Fruit fly (Drosophila melanogaster) whole organism, embryonic: Measurements from ENCODE around the gene CG1074.

Experiments
- Atf-2 ChIP-seq: fragments of 200-800 bp; sonication (Bioruptor generic); optimal IDR thresholded peaks from 2 replicates; lab custom pipeline; 2016; ENCODE audit warnings: missing biosample characterization, missing genetic modification characterization
- CG10565 ChIP-seq: fragments of 200-800 bp; sonication (Bioruptor generic); optimal IDR thresholded peaks from 3 replicates; lab custom pipeline; 2016; ENCODE audit warnings: missing biosample characterization, mild to moderate bottlenecking, missing genetic modification characterization
- CG11695 ChIP-seq: fragments of 200-800 bp; sonication (Bioruptor generic); IDR thresholded peaks from 3 replicates; pipeline ENCODE4 v1.3.6; 2022; ENCODE audit warnings: missing biosample characterization, missing genetic modification characterization
- CG12071 ChIP-seq: fragments of 200-800 bp; sonication (Bioruptor generic); optimal IDR thresholded peaks from 3 replicates; lab custom pipeline; 2018; ENCODE audit warnings: missing biosample characterization, mild to moderate bottlenecking, missing genetic modification characterization
- CG12219 ChIP-seq: fragments of 200-800 bp; sonication (Bioruptor generic); optimal IDR thresholded peaks from 3 replicates; lab custom pipeline; 2018; ENCODE audit warnings: missing biosample characterization, mild to moderate bottlenecking, missing genetic modification characterization
- CG12299 ChIP-seq: fragments of 200-800 bp; sonication (Bioruptor generic); optimal IDR thresholded peaks from 2 replicates; lab custom pipeline; 2018; ENCODE audit warnings: missing biosample characterization, mild to moderate bottlenecking, missing genetic modification characterization
- CG12744 ChIP-seq: fragments of 200-800 bp; sonication (Bioruptor generic); optimal IDR thresholded peaks from 2 replicates; lab custom pipeline; 2016; ENCODE audit warnings: missing biosample characterization, missing genetic modification characterization
- CG12769 ChIP-seq: fragments of 200-800 bp; sonication (Bioruptor generic); optimal IDR thresholded peaks from 2 replicates; lab custom pipeline; 2019; ENCODE audit warnings: missing biosample characterization, mild to moderate bottlenecking, missing genetic modification characterization, moderate library complexity
- CG1647 ChIP-seq: fragments of 200-800 bp; sonication (Bioruptor generic); optimal IDR thresholded peaks from 3 replicates; lab custom pipeline; 2016; ENCODE audit warnings: missing biosample characterization, missing genetic modification characterization
- CG17385 ChIP-seq: fragments of 200-800 bp; sonication (Bioruptor generic); optimal IDR thresholded peaks from 3 replicates; lab custom pipeline; 2018; ENCODE audit warnings: missing biosample characterization, mild to moderate bottlenecking, missing genetic modification characterization
- CG2116 ChIP-seq: fragments of 200-800 bp; sonication (Bioruptor generic); optimal IDR thresholded peaks from 3 replicates; lab custom pipeline; 2018; ENCODE audit warnings: missing biosample characterization, mild to moderate bottlenecking, missing genetic modification characterization
- CG3163 ChIP-seq: fragments of 200-800 bp; sonication (Bioruptor generic); optimal IDR thresholded peaks from 3 replicates; lab custom pipeline; 2016; ENCODE audit warnings: missing biosample characterization, missing genetic modification characterization
- CG3281 ChIP-seq: fragments of 200-800 bp; sonication (Bioruptor generic); optimal IDR thresholded peaks from 3 replicates; lab custom pipeline; 2017; ENCODE audit warnings: missing biosample characterization, mild to moderate bottlenecking, missing genetic modification characterization
- CG33213 ChIP-seq: fragments of 200-800 bp; sonication (Bioruptor generic); optimal IDR thresholded peaks from 3 replicates; lab custom pipeline; 2016; ENCODE audit warnings: missing biosample characterization, missing genetic modification characterization
- CG34376 ChIP-seq: fragments of 200-800 bp; sonication (Bioruptor generic); optimal IDR thresholded peaks from 2 replicates; lab custom pipeline; 2018; ENCODE audit warnings: missing biosample characterization, mild to moderate bottlenecking, missing genetic modification characterization
- CG3726 ChIP-seq: fragments of 200-800 bp; sonication (Bioruptor generic); IDR thresholded peaks from 3 replicates; pipeline ENCODE4, ENCODE4 v1.3.6; 2022; ENCODE audit warnings: missing biosample characterization, missing genetic modification characterization
- CG43689 ChIP-seq: fragments of 200-800 bp; sonication (Bioruptor generic); IDR thresholded peaks from 2 replicates; pipeline ENCODE4 v1.3.6; 2022; ENCODE audit warnings: missing biosample characterization, missing genetic modification characterization
- CG5245 ChIP-seq: fragments of 200-800 bp; sonication (Bioruptor generic); optimal IDR thresholded peaks from 3 replicates; lab custom pipeline; 2016; ENCODE audit warnings: missing biosample characterization, missing genetic modification characterization
- CG6272 ChIP-seq: fragments of 200-800 bp; sonication (Bioruptor generic); IDR thresholded peaks from 2 replicates; pipeline ENCODE4 v1.3.6; 2022; ENCODE audit warnings: missing biosample characterization, missing genetic modification characterization
- CG6813 ChIP-seq: fragments of 200-800 bp; sonication (Bioruptor generic); optimal IDR thresholded peaks from 2 replicates; lab custom pipeline; 2017; ENCODE audit warnings: missing biosample characterization, missing genetic modification characterization, mild to moderate bottlenecking, moderate library complexity, missing genetic modification reagents
- CG7987 ChIP-seq: fragments of 200-800 bp; sonication (Bioruptor generic); optimal IDR thresholded peaks from 2 replicates; lab custom pipeline; 2018; ENCODE audit warnings: missing biosample characterization, mild to moderate bottlenecking, missing genetic modification characterization, moderate library complexity
- CG8388 ChIP-seq: fragments of 200-800 bp; sonication (Bioruptor generic); optimal IDR thresholded peaks from 2 replicates; lab custom pipeline; 2019; ENCODE audit warnings: missing biosample characterization, mild to moderate bottlenecking, missing genetic modification characterization, moderate library complexity
- D19A ChIP-seq: fragments of 200-800 bp; optimal IDR thresholded peaks from 3 replicates; lab custom pipeline; 2019; ENCODE audit warnings: missing biosample characterization, mild to moderate bottlenecking, missing genetic modification characterization, moderate library complexity
- Ets65A ChIP-seq: fragments of 200-800 bp; sonication (Bioruptor generic); peaks from one replicate; lab custom pipeline; 2016; ENCODE audit warnings: missing biosample characterization, missing genetic modification characterization
- Fer1 ChIP-seq: fragments of 200-800 bp; sonication (Bioruptor generic); optimal IDR thresholded peaks from 2 replicates; lab custom pipeline; 2017; ENCODE audit warnings: missing biosample characterization, mild to moderate bottlenecking, missing genetic modification characterization
- Fer2 ChIP-seq: fragments of 200-800 bp; sonication (Bioruptor generic); optimal IDR thresholded peaks from 2 replicates; lab custom pipeline; 2018; ENCODE audit warnings: missing biosample characterization, mild to moderate bottlenecking, missing genetic modification characterization, moderate library complexity
- Fer3 ChIP-seq: fragments of 200-800 bp; sonication (Bioruptor generic); optimal IDR thresholded peaks from 2 replicates; lab custom pipeline; 2018; ENCODE audit warnings: missing biosample characterization, mild to moderate bottlenecking, missing genetic modification characterization, moderate library complexity
- HmgD ChIP-seq: fragments of 200-800 bp; sonication (Bioruptor generic); optimal IDR thresholded peaks from 3 replicates; lab custom pipeline; 2016; ENCODE audit warnings: missing biosample characterization, missing genetic modification characterization
- Mad ChIP-seq: fragments of 200-800 bp; sonication (Bioruptor generic); optimal IDR thresholded peaks from 2 replicates; lab custom pipeline; 2016; ENCODE audit warnings: missing biosample characterization, missing genetic modification characterization
- Opbp ChIP-seq: fragments of 200-800 bp; sonication (Bioruptor generic); IDR thresholded peaks from 3 replicates; pipeline ENCODE4 v1.3.6; 2022; ENCODE audit warnings: missing biosample characterization, missing genetic modification characterization; ENCODE audit not compliant: partially characterized antibody
- Ssrp ChIP-seq: fragments of 200-800 bp; sonication (Bioruptor generic); optimal IDR thresholded peaks from 2 replicates; lab custom pipeline; 2018; ENCODE audit warnings: missing biosample characterization, mild to moderate bottlenecking, missing genetic modification characterization, moderate library complexity
- ato ChIP-seq: fragments of 200-800 bp; sonication (Bioruptor generic); IDR thresholded peaks from 2 replicates; pipeline ENCODE4 v1.3.6; 2022; ENCODE audit warnings: missing biosample characterization, missing genetic modification characterization; ENCODE audit not compliant: partially characterized antibody
- bbx ChIP-seq: fragments of 200-800 bp; sonication (Bioruptor generic); IDR thresholded peaks from 2 replicates; pipeline ENCODE4 v1.3.6; 2022; ENCODE audit warnings: missing biosample characterization, missing genetic modification characterization; ENCODE audit not compliant: partially characterized antibody
- bowl ChIP-seq: fragments of 200-800 bp; sonication (Bioruptor generic); IDR thresholded peaks from 2 replicates; pipeline ENCODE4 v1.3.6; 2022; ENCODE audit warnings: missing biosample characterization, missing genetic modification characterization
- crol ChIP-seq: fragments of 200-800 bp; sonication (Bioruptor generic); IDR thresholded peaks from 2 replicates; pipeline ENCODE4 v1.3.6; 2022; ENCODE audit warnings: missing biosample characterization, missing genetic modification characterization
- dati ChIP-seq: fragments of 200-800 bp; sonication (Bioruptor generic); IDR thresholded peaks from 2 replicates; pipeline ENCODE4 v1.3.6; 2022; ENCODE audit warnings: missing biosample characterization, missing genetic modification characterization
- ems ChIP-seq: fragments of 200-800 bp; sonication (Bioruptor generic); optimal IDR thresholded peaks from 3 replicates; lab custom pipeline; 2016; ENCODE audit warnings: missing biosample characterization, missing genetic modification characterization
- fd64A ChIP-seq: fragments of 200-800 bp; sonication (Bioruptor generic); optimal IDR thresholded peaks from 3 replicates; lab custom pipeline; 2018; ENCODE audit warnings: missing biosample characterization, mild to moderate bottlenecking, missing genetic modification characterization
- gcm2 ChIP-seq: fragments of 200-800 bp; sonication (Bioruptor generic); optimal IDR thresholded peaks from 2 replicates; lab custom pipeline; 2016; ENCODE audit warnings: missing biosample characterization, missing genetic modification characterization
- pho ChIP-seq: fragments of 200-800 bp; sonication (Bioruptor generic); optimal IDR thresholded peaks from 2 replicates; lab custom pipeline; 2016; ENCODE audit warnings: missing biosample characterization, missing genetic modification characterization
- pros ChIP-seq: fragments of 200-800 bp; sonication (Bioruptor generic); optimal IDR thresholded peaks from 3 replicates; lab custom pipeline; 2019; ENCODE audit warnings: missing biosample characterization, mild to moderate bottlenecking, missing genetic modification characterization, moderate library complexity
- pum ChIP-seq: fragments of 200-800 bp; sonication (Bioruptor generic); optimal IDR thresholded peaks from 2 replicates; lab custom pipeline; 2016; ENCODE audit warnings: missing biosample characterization, missing genetic modification characterization
- schlank ChIP-seq: fragments of 200-800 bp; sonication (Bioruptor generic); optimal IDR thresholded peaks from 2 replicates; lab custom pipeline; 2018; ENCODE audit warnings: missing biosample characterization, mild to moderate bottlenecking, missing genetic modification characterization
- scrt ChIP-seq: fragments of 200-800 bp; sonication (Bioruptor generic); optimal IDR thresholded peaks from 2 replicates; lab custom pipeline; 2018; ENCODE audit warnings: missing biosample characterization, mild to moderate bottlenecking, missing genetic modification characterization, moderate library complexity
- sna ChIP-seq: fragments of 200-800 bp; sonication (Bioruptor generic); IDR thresholded peaks from 2 replicates; pipeline ENCODE4 v1.3.6; 2022; ENCODE audit warnings: missing biosample characterization, missing genetic modification characterization; ENCODE audit not compliant: partially characterized antibody
- sqz ChIP-seq: fragments of 200-800 bp; sonication (Bioruptor generic); optimal IDR thresholded peaks from 3 replicates; lab custom pipeline; 2018; ENCODE audit warnings: missing biosample characterization, mild to moderate bottlenecking, missing genetic modification characterization
- tna ChIP-seq: fragments of 200-800 bp; sonication (Bioruptor generic); IDR thresholded peaks from 2 replicates; pipeline ENCODE4 v1.3.6; 2022; ENCODE audit warnings: missing biosample characterization, missing genetic modification characterization; ENCODE audit not compliant: partially characterized antibody
- tx ChIP-seq: fragments of 200-800 bp; sonication (Bioruptor generic); optimal IDR thresholded peaks from 2 replicates; lab custom pipeline; 2016; ENCODE audit warnings: missing biosample characterization, missing genetic modification characterization
- unpg ChIP-seq: fragments of 200-800 bp; sonication (Bioruptor generic); optimal IDR thresholded peaks from 3 replicates; lab custom pipeline; 2018; ENCODE audit warnings: missing biosample characterization, mild to moderate bottlenecking, missing genetic modification characterization, moderate library complexity
- zf30C ChIP-seq: fragments of 200-800 bp; sonication (Bioruptor generic); optimal IDR thresholded peaks from 3 replicates; lab custom pipeline; 2018; ENCODE audit warnings: missing biosample characterization, mild to moderate bottlenecking, missing genetic modification characterization

Gene CG1074

dm6 chr3R:4452345-4453044 is 18.7 kb downstream of the CG1074 start (continued):
- TF ChIP-seq gcm2 (GFP tag; lab: Kevin White, UChicago) (no peak), Fer1 (peak; percentile 31), CG10565 (GFP tag; lab: Kevin White, UChicago) (no peak), CG12071 (GFP tag; lab: Kevin White, UChicago) (peak; percentile 2), pho (GFP tag; lab: Kevin White, UChicago) (no peak), CG3281 (GFP tag; lab: Kevin White, UChicago) (no peak), CG12219 (no peak), ems (no peak), bbx (GFP tag; lab: Robert Waterston, UW) (peak; percentile 37; the same call in 1 of the 2 replicates), CG2116 (GFP tag; lab: Kevin White, UChicago) (no peak), D19A (tag; lab: Kevin White, UChicago) (no peak), CG6813 (GFP tag; lab: Kevin White, UChicago) (peak; percentile 42), unpg (no peak), Atf-2 (GFP tag; lab: Kevin White, UChicago) (no peak), CG3163 (GFP tag; lab: Kevin White, UChicago) (peak; percentile 81), sqz (GFP tag; lab: Kevin White, UChicago) (peak; percentile 41), ato (no peak), Mad (GFP tag; lab: Kevin White, UChicago) (no peak), CG12769 (tag; lab: Kevin White, UChicago) (peak; percentile 16), CG12744 (GFP tag; lab: Kevin White, UChicago) (no peak), CG17385 (GFP tag; lab: Kevin White, UChicago) (peak; percentile 55), CG11695 (GFP tag; lab: Robert Waterston, UW) (no peak), CG7987 (GFP tag; lab: Kevin White, UChicago) (no peak), dati (no peak), Opbp (GFP tag; lab: Robert Waterston, UW) (no peak), CG12299 (tag; lab: Kevin White, UChicago) (no peak), Fer3 (no peak), scrt (GFP tag; lab: Kevin White, UChicago) (peak; percentile 79), sna (0 out of 2 replicates have a peak, but pooled peaks have one; percentile 17), CG1647 (GFP tag; lab: Kevin White, UChicago) (no peak), CG8388 (no peak), tx (no peak), Ets65A (GFP tag; lab: Kevin White, UChicago) (no peak), crol (GFP tag; lab: Robert Waterston, UW) (peak; percentile 72), CG3726 (GFP tag; lab: Robert Waterston, UW) (no peak), bowl (GFP tag; lab: Robert Waterston, UW) (no peak), zf30C (no peak), pros (GFP tag; lab: Kevin White, UChicago) (peak; percentile 71), fd64A (GFP tag; lab: Kevin White, UChicago) (no peak), schlank (tag; lab: Kevin White, UChicago) (no peak), Ssrp (tag; lab: Kevin White, UChicago) (no peak), CG33213 (GFP tag; lab: Kevin White, UChicago) (no peak), CG6272 (GFP tag; lab: Robert Waterston, UW) (no peak), HmgD (GFP tag; lab: Kevin White, UChicago) (no peak), Fer2 (tag; lab: Kevin White, UChicago) (no peak), CG43689 (GFP tag; lab: Robert Waterston, UW) (no peak), pum (GFP tag; lab: Kevin White, UChicago) (no peak), tna (GFP tag; lab: Robert Waterston, UW) (no peak), CG5245 (GFP tag; lab: Kevin White, UChicago) (no peak), CG34376 (GFP tag; lab: Kevin White, UChicago) (peak; percentile 51)
